Worm (Caenorhabditis elegans) whole organism, young adult: Measurements from ENCODE around the gene C15H7.4.

ENCODE experiments used
- F37B4.10 ChIP-seq: fragments of 200-800 bp; sonication (Bioruptor generic); IDR thresholded peaks from 2 replicates; pipeline ENCODE4 v1.3.6; 2022; ENCODE audit warnings: missing genetic modification characterization, missing compliant biosample characterization
- T26A5.8 ChIP-seq: sonication (generic microtip); optimal IDR thresholded peaks from 2 replicates; lab custom pipeline; 2016; ENCODE audit warnings: missing genetic modification characterization, missing compliant biosample characterization
- Y95B8A.8 ChIP-seq: fragments of 200-800 bp; sonication (Bioruptor generic); IDR thresholded peaks from 2 replicates; pipeline ENCODE4 v1.3.6; 2022; ENCODE audit warnings: missing genetic modification reagents, missing genetic modification characterization, missing compliant biosample characterization
- akir-1 ChIP-seq: fragments of 200-800 bp; sonication (Bioruptor generic); optimal IDR thresholded peaks from 2 replicates; lab custom pipeline; 2018; ENCODE audit warnings: mild to moderate bottlenecking, missing genetic modification characterization, moderate library complexity, missing compliant biosample characterization
- ets-4 ChIP-seq: fragments of 200-800 bp; sonication (Bioruptor generic); optimal IDR thresholded peaks from 2 replicates; lab custom pipeline; 2018; ENCODE audit warnings: mild to moderate bottlenecking, missing genetic modification characterization, missing compliant biosample characterization
- hlh-12 ChIP-seq: sonication (generic microtip); optimal IDR thresholded peaks from 2 replicates; lab custom pipeline; 2016; ENCODE audit warnings: missing genetic modification characterization, missing compliant biosample characterization
- let-526 ChIP-seq: fragments of 200-800 bp; sonication (Bioruptor generic); IDR thresholded peaks from 2 replicates; pipeline ENCODE4 v1.3.6; 2022; ENCODE audit warnings: missing genetic modification reagents, missing genetic modification characterization, missing compliant biosample characterization
- madf-10 ChIP-seq: sonication (generic microtip); optimal IDR thresholded peaks from 2 replicates; lab custom pipeline; 2016; ENCODE audit warnings: mild to moderate bottlenecking, missing genetic modification characterization, missing compliant biosample characterization
- nhr-27 ChIP-seq: fragments of 200-800 bp; sonication (Bioruptor generic); optimal IDR thresholded peaks from 2 replicates; lab custom pipeline; 2018; ENCODE audit warnings: mild to moderate bottlenecking, missing genetic modification characterization, moderate library complexity, missing compliant biosample characterization
- rpc-1 ChIP-seq, 2 experiments: fragments of 150-350 bp in 1 of 2; sonication (generic microtip) in 1 of 2; optimal IDR thresholded peaks; 2 replicates each; lab custom pipeline; 2014 to 2018; ENCODE audit warnings: missing biosample characterization in 1 of 2, missing genetic modification characterization in 1 of 2, missing genetic modification reagents in 1 of 2, missing genotype in 1 of 2
- tlf-1 ChIP-seq: fragments of 200-800 bp; sonication (Bioruptor generic); optimal IDR thresholded peaks from 2 replicates; lab custom pipeline; 2018; ENCODE audit warnings: mild to moderate bottlenecking, missing genetic modification characterization, missing compliant biosample characterization
- ztf-25 ChIP-seq: fragments of 200-800 bp; sonication (Bioruptor generic); IDR thresholded peaks from 2 replicates; pipeline ENCODE4 v1.3.6; 2022; ENCODE audit warnings: missing genetic modification reagents, missing genetic modification characterization, missing compliant biosample characterization

The C15H7.4 gene

ce11 chrIII:9612097-9612496, 43.6 kb downstream of the C15H7.4 start, which contains the start of gene bbs-4:
Gene bbs-4 (minus strand): TSS chrIII:9612197.
- no peak for TF ChIP-seq madf-10 (tag; lab: Kevin White, UChicago)
- no peak for TF ChIP-seq Y95B8A.8 (GFP tag; lab: Robert Waterston, UW)
- TF ChIP-seq rpc-1 (optimal IDR thresholded peaks at IDR 0.05; lab: Kevin White, UChicago), result no peak
- TF ChIP-seq rpc-1 (tag; optimal IDR thresholded peaks at IDR 0.05; lab: Kevin White, UChicago), result no peak
- TF ChIP-seq let-526 (GFP tag; lab: Robert Waterston, UW), result no peak
- TF ChIP-seq tlf-1, result no peak
- TF ChIP-seq akir-1, result no peak
- TF ChIP-seq ets-4 (GFP tag; lab: Kevin White, UChicago), result no peak
- TF ChIP-seq T26A5.8, result no peak
- TF ChIP-seq F37B4.10 (GFP tag; lab: Robert Waterston, UW), result no peak
- TF ChIP-seq hlh-12 (tag; lab: Kevin White, UChicago), result no peak
- TF ChIP-seq ztf-25 (GFP tag; lab: Robert Waterston, UW), result no peak

- no peak for TF ChIP-seq nhr-27 (tag; lab: Kevin White, UChicago)
These were observed 47.1 kb downstream of the C15H7.4 start, which contains the start of gene clec-161 for ce11 chrIII:9608650-9609049. Gene clec-161 (minus strand): TSS chrIII:9608750.
